Worm (Caenorhabditis elegans) whole organism, late embryonic: ENCODE data around the gene ZC477.3.

Experiments used
- C08G9.2 ChIP-seq: sonication (generic microtip); optimal IDR thresholded peaks from 2 replicates; lab custom pipeline; 2016; ENCODE audit warnings: mild to moderate bottlenecking, missing genetic modification characterization, moderate library complexity, missing compliant biosample characterization
- F13H6.1 ChIP-seq: sonication (generic microtip); optimal IDR thresholded peaks from 2 replicates; lab custom pipeline; 2016; ENCODE audit warnings: missing genetic modification characterization, missing compliant biosample characterization
- K09A11.1 ChIP-seq: sonication (generic microtip); optimal IDR thresholded peaks from 2 replicates; lab custom pipeline; 2017; ENCODE audit warnings: antibody characterized with exemption, mild to moderate bottlenecking, missing genetic modification characterization, missing compliant biosample characterization; ENCODE audit not compliant: insufficient read depth
- T23F11.4 ChIP-seq: fragments of 200-800 bp; sonication (Bioruptor generic); optimal IDR thresholded peaks from 2 replicates; lab custom pipeline; 2018; ENCODE audit warnings: mild to moderate bottlenecking, missing genetic modification characterization, missing compliant biosample characterization
- ahr-1 ChIP-seq: sonication (generic microtip); optimal IDR thresholded peaks from 2 replicates; lab custom pipeline; 2016; ENCODE audit warnings: missing genetic modification characterization, missing compliant biosample characterization
- ama-1 ChIP-seq: fragments of 150-350 bp; optimal IDR thresholded peaks from 2 replicates; lab custom pipeline; 2014
- ceh-14 ChIP-seq: sonication (generic microtip); optimal IDR thresholded peaks from 2 replicates; lab custom pipeline; 2016; ENCODE audit warnings: missing genotype, missing genetic modification characterization, missing compliant biosample characterization
- ceh-18 ChIP-seq: sonication (generic microtip); optimal IDR thresholded peaks from 2 replicates; lab custom pipeline; 2016; ENCODE audit warnings: missing genetic modification characterization, missing compliant biosample characterization
- ceh-19 ChIP-seq: fragments of 200-800 bp; sonication (Bioruptor generic); optimal IDR thresholded peaks from 2 replicates; lab custom pipeline; 2018; ENCODE audit warnings: mild to moderate bottlenecking, missing genetic modification characterization, missing compliant biosample characterization
- ceh-2 ChIP-seq: sonication (generic microtip); optimal IDR thresholded peaks from 2 replicates; lab custom pipeline; 2016; ENCODE audit warnings: missing genotype, missing genetic modification characterization, missing compliant biosample characterization
- ceh-30 ChIP-seq: fragments of 150-350 bp; optimal IDR thresholded peaks from 2 replicates; lab custom pipeline; 2014; ENCODE audit warnings: missing biosample characterization, missing genetic modification characterization
- ceh-34 ChIP-seq: sonication (generic microtip); optimal IDR thresholded peaks from 2 replicates; lab custom pipeline; 2016; ENCODE audit warnings: mild to moderate bottlenecking, missing genetic modification characterization, missing compliant biosample characterization
- ceh-45 ChIP-seq: fragments of 200-800 bp; sonication (Bioruptor generic); IDR thresholded peaks from 2 replicates; pipeline ENCODE4 v1.3.6; 2022; ENCODE audit warnings: missing genetic modification reagents, missing genetic modification characterization, missing compliant biosample characterization
- ceh-6 ChIP-seq: fragments of 200-800 bp; sonication (Bioruptor generic); optimal IDR thresholded peaks from 2 replicates; lab custom pipeline; 2018; ENCODE audit warnings: mild to moderate bottlenecking, missing genetic modification characterization, missing compliant biosample characterization
- che-1 ChIP-seq: sonication (generic microtip); optimal IDR thresholded peaks from 2 replicates; lab custom pipeline; 2016; ENCODE audit warnings: mild to moderate bottlenecking, missing genetic modification characterization, missing compliant biosample characterization
- dmd-4 ChIP-seq: sonication (generic microtip); optimal IDR thresholded peaks from 2 replicates; lab custom pipeline; 2016; ENCODE audit warnings: borderline replicate concordance, missing genetic modification characterization, missing compliant biosample characterization
- elt-2 ChIP-seq: sonication (generic microtip); optimal IDR thresholded peaks from 2 replicates; lab custom pipeline; 2016; ENCODE audit warnings: missing genetic modification reagents, missing genetic modification characterization, missing compliant biosample characterization
- elt-4 ChIP-seq: sonication (generic microtip); optimal IDR thresholded peaks from 2 replicates; lab custom pipeline; 2016; ENCODE audit warnings: missing genetic modification characterization, missing compliant biosample characterization
- hlh-13 ChIP-seq: fragments of 200-800 bp; sonication (Bioruptor generic); optimal IDR thresholded peaks from 2 replicates; lab custom pipeline; 2018; ENCODE audit warnings: mild to moderate bottlenecking, missing genetic modification characterization, missing compliant biosample characterization
- hlh-6 ChIP-seq: sonication (generic microtip); optimal IDR thresholded peaks from 2 replicates; lab custom pipeline; 2016; ENCODE audit warnings: missing genotype, missing genetic modification characterization, missing compliant biosample characterization
- lin-11 ChIP-seq: fragments of 200-800 bp; sonication (Bioruptor generic); optimal IDR thresholded peaks from 2 replicates; lab custom pipeline; 2018; ENCODE audit warnings: mild to moderate bottlenecking, missing genetic modification characterization, missing compliant biosample characterization
- mec-3 ChIP-seq: sonication (generic microtip); optimal IDR thresholded peaks from 2 replicates; lab custom pipeline; 2016; ENCODE audit warnings: borderline replicate concordance, missing genetic modification characterization, missing compliant biosample characterization
- nfya-1 ChIP-seq: sonication (generic microtip); optimal IDR thresholded peaks from 2 replicates; lab custom pipeline; 2017; ENCODE audit warnings: missing genetic modification characterization, mild to moderate bottlenecking, missing compliant biosample characterization, antibody characterized with exemption, moderate library complexity
- nhr-232 ChIP-seq: sonication (generic microtip); optimal IDR thresholded peaks from 2 replicates; lab custom pipeline; 2016; ENCODE audit warnings: missing genetic modification characterization, missing compliant biosample characterization
- pag-3 ChIP-seq: sonication (generic microtip); optimal IDR thresholded peaks from 2 replicates; lab custom pipeline; 2016; ENCODE audit warnings: missing compliant biosample characterization, missing genetic modification characterization, borderline replicate concordance
- pha-4 ChIP-seq: fragments of 150-350 bp; optimal IDR thresholded peaks from 2 replicates; lab custom pipeline; 2018; ENCODE audit warnings: missing biosample characterization, missing genetic modification reagents, missing genetic modification characterization
- pros-1 ChIP-seq: fragments of 150-350 bp; optimal IDR thresholded peaks from 2 replicates; lab custom pipeline; 2014; ENCODE audit warnings: missing biosample characterization, missing genetic modification reagents, missing genetic modification characterization
- ref-2 ChIP-seq: sonication (generic microtip); optimal IDR thresholded peaks from 2 replicates; lab custom pipeline; 2016; ENCODE audit warnings: missing genetic modification characterization, missing compliant biosample characterization
- rnt-1 ChIP-seq: sonication (generic microtip); optimal IDR thresholded peaks from 2 replicates; lab custom pipeline; 2016; ENCODE audit warnings: missing genetic modification characterization, missing compliant biosample characterization
- sdc-2 ChIP-seq: sonication (generic microtip); optimal IDR thresholded peaks from 2 replicates; lab custom pipeline; 2016; ENCODE audit warnings: missing genotype, missing genetic modification characterization, missing compliant biosample characterization
- sox-4 ChIP-seq: sonication (generic microtip); optimal IDR thresholded peaks from 2 replicates; lab custom pipeline; 2017; ENCODE audit warnings: mild to moderate bottlenecking, missing genetic modification characterization, inconsistent platforms, missing compliant biosample characterization
- tbx-2 ChIP-seq: sonication (generic microtip); optimal IDR thresholded peaks from 2 replicates; lab custom pipeline; 2016; ENCODE audit warnings: missing genetic modification characterization, missing compliant biosample characterization
- unc-55 ChIP-seq: sonication (generic microtip); optimal IDR thresholded peaks from 2 replicates; lab custom pipeline; 2017; ENCODE audit warnings: missing biosample characterization, missing genetic modification reagents, missing genetic modification characterization
- ztf-16 ChIP-seq: sonication (generic microtip); optimal IDR thresholded peaks from 2 replicates; lab custom pipeline; 2017; ENCODE audit warnings: missing genetic modification characterization, missing compliant biosample characterization

The ZC477.3 gene

ce11 chrIV:7084632-7085160, 18.6 kb upstream of the ZC477.3 start, which contains the start of gene rps-4 (continued):
- TF ChIP-seq hlh-13 (no peak), ceh-34 (tag; lab: Kevin White, UChicago) (peak; percentile 25)

ce11 chrIV:7094216-7094758, 9.0 kb upstream of the ZC477.3 start, which contains the start of gene deb-1:
Gene deb-1, minus strand, starts transcription at chrIV:7094266.
- no peak for TF ChIP-seq elt-4
- TF ChIP-seq elt-2 (tag; lab: Kevin White, UChicago), result peak; percentile 8
- TF ChIP-seq pag-3 (tag; lab: Kevin White, UChicago), result no peak
- no peak for TF ChIP-seq che-1
- TF ChIP-seq T23F11.4 (GFP tag; lab: Kevin White, UChicago), result no peak
- no peak for TF ChIP-seq ceh-45 (GFP tag; lab: Robert Waterston, UW)
- no peak for TF ChIP-seq pros-1 (tag; lab: Kevin White, UChicago)

- peak; percentile 41 for TF ChIP-seq unc-55 (GFP tag; lab: Kevin White, UChicago)
- TF ChIP-seq ceh-18 (tag; lab: Kevin White, UChicago), result peak; percentile 67
- no peak for TF ChIP-seq pros-1 (tag; lab: Kevin White, UChicago)
- TF ChIP-seq C08G9.2 (tag; lab: Kevin White, UChicago), result peak; percentile 5
- TF ChIP-seq mec-3 (tag; lab: Kevin White, UChicago), result no peak
- no peak for TF ChIP-seq K09A11.1
- no peak for TF ChIP-seq tbx-2
- no peak for TF ChIP-seq ceh-34 (tag; lab: Kevin White, UChicago)
- TF ChIP-seq ref-2, result peak; percentile 34
- no peak for TF ChIP-seq pha-4 (tag; lab: Kevin White, UChicago)
- TF ChIP-seq ceh-14 (tag; lab: Kevin White, UChicago), result no peak
- TF ChIP-seq ztf-16 (tag; lab: Kevin White, UChicago), result no peak
- no peak for TF ChIP-seq pag-3 (tag; lab: Kevin White, UChicago)
- peak; percentile 75 for TF ChIP-seq rnt-1 (tag; lab: Kevin White, UChicago)
- no peak for TF ChIP-seq dmd-4 (tag; lab: Kevin White, UChicago)
- TF ChIP-seq ama-1 (lab: Kevin White, UChicago), result no peak
- TF ChIP-seq ceh-19 (GFP tag; lab: Kevin White, UChicago), result no peak
- TF ChIP-seq nfya-1 (tag; lab: Kevin White, UChicago), result peak; percentile 31
- TF ChIP-seq, all 69 proteins: peak for 6
Measured at ce11 chrIV:7095396-7095964, 7.8 kb upstream of the ZC477.3 start.

- TF ChIP-seq ahr-1 (tag; lab: Kevin White, UChicago), result no peak
- no peak for TF ChIP-seq ref-2
- no peak for TF ChIP-seq ceh-2 (tag; lab: Kevin White, UChicago)
- no peak for TF ChIP-seq ceh-6 (GFP tag; lab: Kevin White, UChicago)
- TF ChIP-seq unc-55 (GFP tag; lab: Kevin White, UChicago), result no peak
- no peak for TF ChIP-seq dmd-4 (tag; lab: Kevin White, UChicago)
- TF ChIP-seq nhr-232, result no peak
- no peak for TF ChIP-seq lin-11 (tag; lab: Kevin White, UChicago)
- TF ChIP-seq nfya-1 (tag; lab: Kevin White, UChicago), result no peak
- no peak for TF ChIP-seq F13H6.1 (tag; lab: Kevin White, UChicago)
- TF ChIP-seq hlh-6 (tag; lab: Kevin White, UChicago), result no peak
- TF ChIP-seq sox-4 (tag; lab: Kevin White, UChicago), result no peak
- no peak for TF ChIP-seq ceh-30 (tag; lab: Kevin White, UChicago)
- no peak for TF ChIP-seq sdc-2 (tag; lab: Kevin White, UChicago)
- TF ChIP-seq rnt-1 (tag; lab: Kevin White, UChicago), result no peak
Measured at ce11 chrIV:7096097-7096496, 7.2 kb upstream of the ZC477.3 start.
